Fruit fly (Drosophila melanogaster): Measurements from ENCODE around the gene ase.
A peak's percentile ranks its signal among the peaks of the same experiment; 100 is the strongest.

The ase gene

DNA sequence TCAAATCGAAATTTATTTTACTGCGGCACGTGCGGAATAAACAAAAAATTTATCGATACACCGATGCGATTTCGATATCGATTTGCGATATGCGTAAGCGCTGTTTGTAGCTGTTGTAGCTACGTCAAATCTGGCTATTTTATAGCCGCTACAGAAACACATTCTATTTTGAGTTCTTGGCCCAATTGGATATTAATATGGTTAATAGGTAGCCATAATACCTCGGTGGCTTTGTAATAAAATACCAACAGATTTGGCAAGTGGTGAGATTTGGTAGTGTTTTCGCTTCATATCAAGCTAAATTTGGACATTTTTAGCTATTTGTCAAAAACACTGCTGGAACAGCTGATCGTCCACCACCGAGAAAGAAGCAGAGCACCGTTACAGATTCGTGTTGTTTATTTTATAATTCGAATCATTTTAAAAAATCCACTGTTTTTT, 27.0 kb downstream of the ase start, which contains the start of the genes CG18273 and CG3156 (continued):
- TF ChIP-seq sob (GFP tag; IDR thresholded peaks at IDR 0.05) (no peak), tll (GFP tag; optimal IDR thresholded peaks at IDR 0.05) (no peak), CG13894 (tag; optimal IDR thresholded peaks at IDR 0.05) (no peak), CG30403 (GFP tag; optimal IDR thresholded peaks at IDR 0.05) (peak; percentile 7), CG7556 (GFP tag; optimal IDR thresholded peaks at IDR 0.05) (no peak), kah (GFP tag; optimal IDR thresholded peaks at IDR 0.05) (no peak), pzg (GFP tag; optimal IDR thresholded peaks at IDR 0.05) (peak; percentile 62), ato (GFP tag; IDR thresholded peaks at IDR 0.05; ENCODE audit: partially characterized antibody) (no peak), Dp (GFP tag; optimal IDR thresholded peaks at IDR 0.05) (peak; percentile 39), Hmx (GFP tag; optimal IDR thresholded peaks at IDR 0.05) (no peak), toy (GFP tag; IDR thresholded peaks at IDR 0.05) (no peak), eve (GFP tag; optimal IDR thresholded peaks at IDR 0.05) (no peak), CG3065 (GFP tag; optimal IDR thresholded peaks at IDR 0.05) (no peak), Neu2 (GFP tag; optimal IDR thresholded peaks at IDR 0.05; ENCODE audit: borderline replicate concordance) (no peak), MTF-1 (GFP tag; optimal IDR thresholded peaks at IDR 0.05; ENCODE audit: borderline replicate concordance) (no peak), CkIIα-i1 (GFP tag; IDR thresholded peaks at IDR 0.05) (no peak), CG3407 (GFP tag; optimal IDR thresholded peaks at IDR 0.05) (no peak), CG17802 (tag; optimal IDR thresholded peaks at IDR 0.05) (peak; percentile 70), zfh2 (GFP tag; optimal IDR thresholded peaks at IDR 0.05) (peak; percentile 36), Dll (GFP tag; IDR thresholded peaks at IDR 0.05; ENCODE audit: partially characterized antibody) (peak; percentile 65), Med (GFP tag) (peak; percentile 81), stc (GFP tag; IDR thresholded peaks at IDR 0.05) (no peak), CG14965 (GFP tag; optimal IDR thresholded peaks at IDR 0.05; ENCODE audit: borderline replicate concordance) (no peak), CG17829 (tag; optimal IDR thresholded peaks at IDR 0.05) (peak; percentile 57), CG17186 (GFP tag; optimal IDR thresholded peaks at IDR 0.05) (peak; percentile 82), CG2120 (GFP tag; optimal IDR thresholded peaks at IDR 0.05) (peak; percentile 43), CG10959 (GFP tag; IDR thresholded peaks at IDR 0.05) (no peak), Hmr (GFP tag; optimal IDR thresholded peaks at IDR 0.05) (no peak), Drgx (GFP tag; IDR thresholded peaks at IDR 0.05) (no peak), CG17359 (tag; optimal IDR thresholded peaks at IDR 0.05) (peak; percentile 4), vnd (GFP tag; IDR thresholded peaks at IDR 0.05; ENCODE audit: partially characterized antibody) (peak; percentile 43; the same call in 1 of the 3 replicates), slbo (GFP tag; IDR thresholded peaks at IDR 0.05) (peak; percentile 20; the same call in 1 of the 2 replicates), sens (GFP tag) (peak; percentile 86), ERR (GFP tag; optimal IDR thresholded peaks at IDR 0.05) (no peak), tio (GFP tag; optimal IDR thresholded peaks at IDR 0.05) (no peak), Optix (GFP tag; IDR thresholded peaks at IDR 0.05) (no peak), Gug (GFP tag; IDR thresholded peaks at IDR 0.05) (no peak), Tbp (GFP tag; optimal IDR thresholded peaks at IDR 0.05) (peak; percentile 55), lbe (GFP tag; optimal IDR thresholded peaks at IDR 0.05) (no peak), vvl (GFP tag; IDR thresholded peaks at IDR 0.05) (no peak), NC2β (GFP tag; optimal IDR thresholded peaks at IDR 0.05) (no peak), CG6791 (GFP tag; IDR thresholded peaks at IDR 0.05; ENCODE audit: partially characterized antibody) (peak; percentile 56; the same call in 1 of the 3 replicates), ssp (GFP tag; IDR thresholded peaks at IDR 0.05) (peak; percentile 61), btn (GFP tag; optimal IDR thresholded peaks at IDR 0.05) (no peak), fd102C (GFP tag; optimal IDR thresholded peaks at IDR 0.05) (no peak), gem (tag; optimal IDR thresholded peaks at IDR 0.05) (no peak), CG10274 (GFP tag; optimal IDR thresholded peaks at IDR 0.05) (no peak), abd-A (tag; optimal IDR thresholded peaks at IDR 0.05) (no peak), CG16815 (GFP tag; optimal IDR thresholded peaks at IDR 0.05) (no peak), run (tag; optimal IDR thresholded peaks at IDR 0.05) (no peak), CG16863 (GFP tag; optimal IDR thresholded peaks at IDR 0.05) (no peak)

Data from whole organism, embryonic.